Worm (Caenorhabditis elegans) whole organism, L2 larva: Measurements from ENCODE around the gene lron-15.

Source experiments
- lin-13 ChIP-seq: fragments of 150-350 bp; optimal IDR thresholded peaks from 2 replicates; lab custom pipeline; 2014; ENCODE audit warnings: missing biosample characterization, missing genetic modification reagents, missing genetic modification characterization
- unc-55 ChIP-seq: fragments of 150-350 bp; sonication (generic microtip); optimal IDR thresholded peaks from 3 replicates; lab custom pipeline; 2014; ENCODE audit warnings: missing biosample characterization, missing genetic modification reagents, missing genetic modification characterization

ce11 chrII:6522622-6523254 is 22.0 kb downstream of the lron-15 start:
- no peak for TF ChIP-seq lin-13
- TF ChIP-seq unc-55, result no peak
